Fruit fly (Drosophila melanogaster): ENCODE data around the gene Srp9.

Gene Srp9

dm6 chr3L:7963022-7963421 lies 26.8 kb downstream of the Srp9 start:
- TF ChIP-seq CG8301 (tag; optimal IDR thresholded peaks at IDR 0.05), result no peak
- no peak for TF ChIP-seq CG8159 (tag; optimal IDR thresholded peaks at IDR 0.05)
- TF ChIP-seq CG10348 (GFP tag; IDR thresholded peaks at IDR 0.05), result no peak
- TF ChIP-seq EcR (GFP tag; optimal IDR thresholded peaks at IDR 0.05), result no peak
- TF ChIP-seq gl (tag; optimal IDR thresholded peaks at IDR 0.05), result no peak
- no peak for TF ChIP-seq CG17806 (tag; optimal IDR thresholded peaks at IDR 0.05)
- TF ChIP-seq CG15710 (tag; optimal IDR thresholded peaks at IDR 0.05), result no peak
- TF ChIP-seq CG32121 (GFP tag; IDR thresholded peaks at IDR 0.05), result no peak
- no peak for TF ChIP-seq Ets98B (GFP tag; IDR thresholded peaks at IDR 0.05)
- no peak for TF ChIP-seq fd96Ca (GFP tag; IDR thresholded peaks at IDR 0.05)

- TF ChIP-seq CG8159 (tag; optimal IDR thresholded peaks at IDR 0.05) (no peak), CG9948 (tag; optimal IDR thresholded peaks at IDR 0.05) (no peak), CG17806 (tag; optimal IDR thresholded peaks at IDR 0.05) (no peak), gl (tag; optimal IDR thresholded peaks at IDR 0.05) (no peak), D1 (tag; optimal IDR thresholded peaks at IDR 0.05) (no peak), rn (GFP tag; IDR thresholded peaks at IDR 0.05) (no peak), Ets98B (GFP tag; IDR thresholded peaks at IDR 0.05) (no peak), fd96Ca (GFP tag; IDR thresholded peaks at IDR 0.05) (no peak), CG4496 (GFP tag; IDR thresholded peaks at IDR 0.05) (no peak), CG32121 (GFP tag; IDR thresholded peaks at IDR 0.05) (no peak), CG15710 (tag; optimal IDR thresholded peaks at IDR 0.05) (no peak), CG14655 (GFP tag; optimal IDR thresholded peaks at IDR 0.05) (no peak), CG34367 (tag; optimal IDR thresholded peaks at IDR 0.05) (no peak), Pif1B (GFP tag; optimal IDR thresholded peaks at IDR 0.05) (no peak), CG10348 (GFP tag; IDR thresholded peaks at IDR 0.05) (no peak), Snoo (tag; optimal IDR thresholded peaks at IDR 0.05) (no peak), CG12605 (GFP tag; IDR thresholded peaks at IDR 0.05) (no peak), CG13204 (GFP tag; optimal IDR thresholded peaks at IDR 0.05) (no peak), Pif1A (GFP tag; optimal IDR thresholded peaks at IDR 0.05) (no peak), CG8301 (tag; optimal IDR thresholded peaks at IDR 0.05) (no peak)
These were observed 27.4 kb downstream of the Srp9 start for dm6 chr3L:7963549-7963948.

- no peak for TF ChIP-seq CG14655 (GFP tag; optimal IDR thresholded peaks at IDR 0.05)
- no peak for TF ChIP-seq rn (GFP tag; IDR thresholded peaks at IDR 0.05)
- no peak for TF ChIP-seq D1 (tag; optimal IDR thresholded peaks at IDR 0.05)
These were observed 31.0 kb downstream of the Srp9 start for dm6 chr3L:7967203-7967602.

- TF ChIP-seq Pif1A (GFP tag; optimal IDR thresholded peaks at IDR 0.05) (no peak), CG8301 (tag; optimal IDR thresholded peaks at IDR 0.05) (no peak), CG10348 (GFP tag; IDR thresholded peaks at IDR 0.05) (no peak), gl (tag; optimal IDR thresholded peaks at IDR 0.05) (no peak), CG15710 (tag; optimal IDR thresholded peaks at IDR 0.05) (no peak), EcR (GFP tag; optimal IDR thresholded peaks at IDR 0.05) (no peak), rn (GFP tag; IDR thresholded peaks at IDR 0.05) (no peak), Snoo (tag; optimal IDR thresholded peaks at IDR 0.05) (no peak), Pif1B (GFP tag; optimal IDR thresholded peaks at IDR 0.05) (no peak), fd96Ca (GFP tag; IDR thresholded peaks at IDR 0.05) (no peak), CG34367 (tag; optimal IDR thresholded peaks at IDR 0.05) (no peak), CG12605 (GFP tag; IDR thresholded peaks at IDR 0.05) (no peak)
These were observed 32.4 kb downstream of the Srp9 start for dm6 chr3L:7968422-7969030.

dm6 chr3L:7970442-7970841 lies 34.3 kb downstream of the Srp9 start, which contains the start of gene RNaseX25:
RNaseX25 (plus strand) TSS chr3L:7970588.
- TF ChIP-seq CG9948 (tag; optimal IDR thresholded peaks at IDR 0.05), result no peak
- no peak for TF ChIP-seq Pif1B (GFP tag; optimal IDR thresholded peaks at IDR 0.05)
- TF ChIP-seq Snoo (tag; optimal IDR thresholded peaks at IDR 0.05), result no peak
- TF ChIP-seq CG13204 (GFP tag; optimal IDR thresholded peaks at IDR 0.05), result no peak
- no peak for TF ChIP-seq Ets98B (GFP tag; IDR thresholded peaks at IDR 0.05)
- TF ChIP-seq EcR (GFP tag; optimal IDR thresholded peaks at IDR 0.05), result no peak
- no peak for TF ChIP-seq gl (tag; optimal IDR thresholded peaks at IDR 0.05)
- TF ChIP-seq D1 (tag; optimal IDR thresholded peaks at IDR 0.05), result no peak
- no peak for TF ChIP-seq CG4496 (GFP tag; IDR thresholded peaks at IDR 0.05)
- TF ChIP-seq CG34367 (tag; optimal IDR thresholded peaks at IDR 0.05), result no peak
- no peak for TF ChIP-seq CG15710 (tag; optimal IDR thresholded peaks at IDR 0.05)
- TF ChIP-seq CG12605 (GFP tag; IDR thresholded peaks at IDR 0.05), result no peak
- TF ChIP-seq CG17806 (tag; optimal IDR thresholded peaks at IDR 0.05), result no peak
- no peak for TF ChIP-seq CG8159 (tag; optimal IDR thresholded peaks at IDR 0.05)
- no peak for TF ChIP-seq CG10348 (GFP tag; IDR thresholded peaks at IDR 0.05)
- no peak for TF ChIP-seq CG8301 (tag; optimal IDR thresholded peaks at IDR 0.05)

dm6 chr3L:7974671-7975281 lies 38.6 kb downstream of the Srp9 start, which contains the start of gene CG8042:
CG8042 (minus strand) TSS chr3L:7974991.
- TF ChIP-seq CG10348 (GFP tag; IDR thresholded peaks at IDR 0.05), result no peak
- TF ChIP-seq CG12605 (GFP tag; IDR thresholded peaks at IDR 0.05), result no peak
- no peak for TF ChIP-seq CG32121 (GFP tag; IDR thresholded peaks at IDR 0.05)
- TF ChIP-seq EcR (GFP tag; optimal IDR thresholded peaks at IDR 0.05), result no peak
- TF ChIP-seq Pif1A (GFP tag; optimal IDR thresholded peaks at IDR 0.05), result no peak
- no peak for TF ChIP-seq Ets98B (GFP tag; IDR thresholded peaks at IDR 0.05)
- TF ChIP-seq fd96Ca (GFP tag; IDR thresholded peaks at IDR 0.05), result no peak
- TF ChIP-seq Pif1B (GFP tag; optimal IDR thresholded peaks at IDR 0.05), result no peak
- TF ChIP-seq CG8159 (tag; optimal IDR thresholded peaks at IDR 0.05), result no peak
- no peak for TF ChIP-seq Snoo (tag; optimal IDR thresholded peaks at IDR 0.05)
- TF ChIP-seq CG13204 (GFP tag; optimal IDR thresholded peaks at IDR 0.05), result no peak
